Fruit fly (Drosophila melanogaster): ENCODE results near the gene Obp22a.

Obp22a gene

dm6 chr2L:1987434-1988191, 4.3 kb downstream of the Obp22a start, which contains the start of gene Got2 (continued):
- TF ChIP-seq CG7786 (GFP tag; optimal IDR thresholded peaks at IDR 0.05) (peak; percentile 8), CG10543 (GFP tag; optimal IDR thresholded peaks at IDR 0.05) (no peak), ken (GFP tag; IDR thresholded peaks at IDR 0.05) (no peak), dm (GFP tag; optimal IDR thresholded peaks at IDR 0.05) (no peak), Lpt (GFP tag; optimal IDR thresholded peaks at IDR 0.05) (no peak), CG8478 (optimal IDR thresholded peaks at IDR 0.05) (peak; percentile 78), CG14014 (GFP tag; IDR thresholded peaks at IDR 0.05) (peak; percentile 27; the same call in 1 of the 2 replicates), Tbp (GFP tag; optimal IDR thresholded peaks at IDR 0.05) (no peak), CG13624 (GFP tag; optimal IDR thresholded peaks at IDR 0.05) (no peak), CG4282 (GFP tag; optimal IDR thresholded peaks at IDR 0.05) (no peak), sim (GFP tag; IDR thresholded peaks at IDR 0.05) (no peak), abd-A (tag; optimal IDR thresholded peaks at IDR 0.05) (no peak), tgo (GFP tag; IDR thresholded peaks at IDR 0.05) (no peak), CG2116 (GFP tag; optimal IDR thresholded peaks at IDR 0.05) (peak; percentile 37), MBD-R2 (GFP tag; IDR thresholded peaks at IDR 0.05) (no peak), HLH3B (GFP tag; IDR thresholded peaks at IDR 0.05) (no peak), cas (GFP tag; IDR thresholded peaks at IDR 0.05) (no peak), dati (GFP tag; IDR thresholded peaks at IDR 0.05) (no peak), Max (GFP tag; optimal IDR thresholded peaks at IDR 0.05) (no peak), nerfin-1 (tag; optimal IDR thresholded peaks at IDR 0.05) (no peak), psq (GFP tag; optimal IDR thresholded peaks at IDR 0.05) (no peak), pzg (GFP tag; optimal IDR thresholded peaks at IDR 0.05) (peak; percentile 34), HLH54F (GFP tag; optimal IDR thresholded peaks at IDR 0.05) (no peak), CG8765 (GFP tag; IDR thresholded peaks at IDR 0.05) (no peak), CG2129 (GFP tag; IDR thresholded peaks at IDR 0.05; ENCODE audit: partially characterized antibody) (peak; percentile 18; the same call in 1 of the 2 replicates), Dek (tag; optimal IDR thresholded peaks at IDR 0.05) (peak; percentile 49), wdn (GFP tag; IDR thresholded peaks at IDR 0.05) (no peak), nerfin-2 (GFP tag; IDR thresholded peaks at IDR 0.05; ENCODE audit: partially characterized antibody) (peak; percentile 67), NC2α (GFP tag; optimal IDR thresholded peaks at IDR 0.05) (no peak), CG1603 (tag; optimal IDR thresholded peaks at IDR 0.05) (peak; percentile 24), HHEX (GFP tag; optimal IDR thresholded peaks at IDR 0.05) (no peak), cad (GFP tag; optimal IDR thresholded peaks at IDR 0.05) (no peak), H15 (GFP tag; IDR thresholded peaks at IDR 0.05) (no peak), CG14965 (GFP tag; optimal IDR thresholded peaks at IDR 0.05; ENCODE audit: borderline replicate concordance) (no peak), CG32767 (GFP tag; IDR thresholded peaks at IDR 0.05) (no peak), tx (GFP tag; optimal IDR thresholded peaks at IDR 0.05) (no peak), CG6689 (GFP tag; IDR thresholded peaks at IDR 0.05) (peak; percentile 11; the same call in 1 of the 2 replicates), CG7556 (GFP tag; optimal IDR thresholded peaks at IDR 0.05) (peak; percentile 48), chn (GFP tag; optimal IDR thresholded peaks at IDR 0.05) (no peak), ab (GFP tag; optimal IDR thresholded peaks at IDR 0.05) (no peak), tio (GFP tag; optimal IDR thresholded peaks at IDR 0.05) (no peak), YL-1 (GFP tag; optimal IDR thresholded peaks at IDR 0.05) (no peak), fd3F (GFP tag; optimal IDR thresholded peaks at IDR 0.05) (no peak), H2.0 (GFP tag; IDR thresholded peaks at IDR 0.05) (peak; percentile 40; the same call in 1 of the 2 replicates), cg (GFP tag; optimal IDR thresholded peaks at IDR 0.05) (no peak), crp (GFP tag; optimal IDR thresholded peaks at IDR 0.05) (peak in 1 of 2 experiments; percentile 63), ttk (GFP tag; IDR thresholded peaks at IDR 0.05) (no peak), Doc3 (GFP tag; IDR thresholded peaks at IDR 0.05; ENCODE audit: partially characterized antibody) (peak; percentile 79), wor (GFP tag; IDR thresholded peaks at IDR 0.05) (no peak), CG42726 (GFP tag; IDR thresholded peaks at IDR 0.05; ENCODE audit: partially characterized antibody) (peak; percentile 78), Mrtf (GFP tag; IDR thresholded peaks at IDR 0.05) (no peak)

Measured in whole organism, embryonic.